Fruit fly (Drosophila melanogaster) whole organism, embryonic: ENCODE results near the gene scpr-C.
A peak's percentile ranks its signal among the peaks of the same experiment; 100 is the strongest.

Experiments
- Abd-B ChIP-seq: fragments of 200-800 bp; sonication (Bioruptor generic); optimal IDR thresholded peaks from 2 replicates; lab custom pipeline; 2018; ENCODE audit warnings: missing biosample characterization, mild to moderate bottlenecking, missing genetic modification characterization, moderate library complexity
- B-H2 ChIP-seq: fragments of 200-800 bp; sonication (Bioruptor generic); optimal IDR thresholded peaks from 2 replicates; lab custom pipeline; 2018; ENCODE audit warnings: missing biosample characterization, mild to moderate bottlenecking, missing genetic modification characterization
- CG10147 ChIP-seq: fragments of 200-800 bp; sonication (Bioruptor generic); optimal IDR thresholded peaks from 2 replicates; lab custom pipeline; 2019; ENCODE audit warnings: missing biosample characterization, mild to moderate bottlenecking, missing genetic modification characterization, moderate library complexity
- CG10959 ChIP-seq: fragments of 200-800 bp; sonication (Bioruptor generic); IDR thresholded peaks from 2 replicates; pipeline ENCODE4 v1.3.6; 2022; ENCODE audit warnings: missing biosample characterization, missing genetic modification characterization
- CG10979 ChIP-seq: fragments of 200-800 bp; sonication (Bioruptor generic); optimal IDR thresholded peaks from 2 replicates; lab custom pipeline; 2018; ENCODE audit warnings: missing biosample characterization, mild to moderate bottlenecking, missing genetic modification characterization, moderate library complexity
- CG11247 ChIP-seq: fragments of 200-800 bp; sonication (Bioruptor generic); IDR thresholded peaks from 2 replicates; pipeline ENCODE4 v1.3.6; 2022; ENCODE audit warnings: missing biosample characterization, missing genetic modification characterization
- CG12236 ChIP-seq: fragments of 200-800 bp; sonication (Bioruptor generic); optimal IDR thresholded peaks from 2 replicates; lab custom pipeline; 2016; ENCODE audit warnings: missing biosample characterization, missing genetic modification characterization
- CG13123 ChIP-seq: fragments of 200-800 bp; sonication (Bioruptor generic); optimal IDR thresholded peaks from 2 replicates; lab custom pipeline; 2016; ENCODE audit warnings: missing biosample characterization, missing genetic modification characterization
- CG13624 ChIP-seq: fragments of 200-800 bp; sonication (Bioruptor generic); optimal IDR thresholded peaks from 2 replicates; lab custom pipeline; 2016; ENCODE audit warnings: missing biosample characterization, missing genetic modification characterization
- CG14014 ChIP-seq: fragments of 200-800 bp; sonication (Bioruptor generic); IDR thresholded peaks from 2 replicates; pipeline ENCODE4 v1.3.6; 2022; ENCODE audit warnings: missing biosample characterization, missing genetic modification characterization
- CG14050 ChIP-seq: fragments of 200-800 bp; sonication (Bioruptor generic); IDR thresholded peaks from 3 replicates; pipeline ENCODE4 v1.3.6; 2022; ENCODE audit warnings: missing biosample characterization, missing genetic modification characterization
- CG14860 ChIP-seq: fragments of 200-800 bp; sonication (Bioruptor generic); IDR thresholded peaks from 3 replicates; pipeline ENCODE4 v1.3.6; 2022; ENCODE audit warnings: missing biosample characterization, missing genetic modification characterization; ENCODE audit not compliant: partially characterized antibody
- CG16779 ChIP-seq: fragments of 200-800 bp; sonication (Bioruptor generic); IDR thresholded peaks from 2 replicates; pipeline ENCODE4 v1.3.6; 2022; ENCODE audit warnings: missing biosample characterization, missing genetic modification characterization
- CG17186 ChIP-seq: fragments of 200-800 bp; sonication (Bioruptor generic); optimal IDR thresholded peaks from 3 replicates; lab custom pipeline; 2017; ENCODE audit warnings: missing biosample characterization, missing genetic modification reagents, missing genetic modification characterization
- CG17385 ChIP-seq: fragments of 200-800 bp; sonication (Bioruptor generic); optimal IDR thresholded peaks from 3 replicates; lab custom pipeline; 2018; ENCODE audit warnings: missing biosample characterization, mild to moderate bottlenecking, missing genetic modification characterization
- CG1792 ChIP-seq: fragments of 200-800 bp; sonication (Bioruptor generic); optimal IDR thresholded peaks from 2 replicates; lab custom pipeline; 2016; ENCODE audit warnings: missing biosample characterization, missing genetic modification characterization
- CG2889 ChIP-seq: fragments of 200-800 bp; sonication (Bioruptor generic); IDR thresholded peaks from 3 replicates; pipeline ENCODE4 v1.3.6; 2022; ENCODE audit warnings: missing biosample characterization, missing genetic modification characterization
- CG30431 ChIP-seq: fragments of 200-800 bp; sonication (Bioruptor generic); optimal IDR thresholded peaks from 2 replicates; lab custom pipeline; 2017; ENCODE audit warnings: missing biosample characterization, missing genetic modification characterization
- CG31224 ChIP-seq: fragments of 200-800 bp; sonication (Bioruptor generic); IDR thresholded peaks from 2 replicates; pipeline ENCODE4 v1.3.6; 2022; ENCODE audit warnings: missing biosample characterization, missing genetic modification characterization
- CG3281 ChIP-seq: fragments of 200-800 bp; sonication (Bioruptor generic); optimal IDR thresholded peaks from 3 replicates; lab custom pipeline; 2017; ENCODE audit warnings: missing biosample characterization, mild to moderate bottlenecking, missing genetic modification characterization
- CG33557 ChIP-seq: fragments of 200-800 bp; sonication (Bioruptor generic); optimal IDR thresholded peaks from 2 replicates; lab custom pipeline; 2019; ENCODE audit warnings: missing biosample characterization, mild to moderate bottlenecking, missing genetic modification characterization, moderate library complexity
- CG3838 ChIP-seq: fragments of 200-800 bp; sonication (Bioruptor generic); optimal IDR thresholded peaks from 3 replicates; lab custom pipeline; 2016; ENCODE audit warnings: missing biosample characterization, missing genetic modification characterization
- CG4282 ChIP-seq: fragments of 200-800 bp; sonication (Bioruptor generic); optimal IDR thresholded peaks from 2 replicates; lab custom pipeline; 2016; ENCODE audit warnings: missing biosample characterization, missing genetic modification characterization
- CG6765 ChIP-seq: fragments of 200-800 bp; sonication (Bioruptor generic); optimal IDR thresholded peaks from 3 replicates; lab custom pipeline; 2017; ENCODE audit warnings: missing biosample characterization, mild to moderate bottlenecking, missing genetic modification characterization
- CG7357 ChIP-seq: fragments of 200-800 bp; sonication (Bioruptor generic); IDR thresholded peaks from 3 replicates; pipeline ENCODE4 v1.3.6; 2022; ENCODE audit warnings: missing biosample characterization, missing genetic modification characterization
- CG7928 ChIP-seq: fragments of 200-800 bp; sonication (Bioruptor generic); optimal IDR thresholded peaks from 2 replicates; lab custom pipeline; 2017; ENCODE audit warnings: missing biosample characterization, mild to moderate bottlenecking, missing genetic modification characterization
- CG9817 ChIP-seq: fragments of 200-800 bp; sonication (Bioruptor generic); optimal IDR thresholded peaks from 2 replicates; lab custom pipeline; 2018; ENCODE audit warnings: missing biosample characterization, mild to moderate bottlenecking, missing genetic modification characterization, moderate library complexity
- Chrac-16 ChIP-seq: fragments of 200-800 bp; sonication (Bioruptor generic); optimal IDR thresholded peaks from 3 replicates; lab custom pipeline; 2016; ENCODE audit warnings: missing biosample characterization, missing genetic modification characterization
- D ChIP-seq, 2 experiments: fragments of 200-800 bp in 1 of 2; fragments of >200 bp in 1 of 2; sonication (Bioruptor generic) in 1 of 2; optimal IDR thresholded peaks; 2 replicates in 1 of 2; 3 replicates in 1 of 2; lab custom pipeline; 2017; ENCODE audit warnings: mild to moderate bottlenecking in 1 of 2, missing biosample characterization in 1 of 2, missing genetic modification characterization in 1 of 2, missing genetic modification reagents in 1 of 2
- Dip2 ChIP-seq: fragments of 200-800 bp; sonication (Bioruptor generic); IDR thresholded peaks from 2 replicates; pipeline ENCODE4 v1.3.6; 2022; ENCODE audit warnings: missing biosample characterization, missing genetic modification characterization
- Ets97D ChIP-seq: fragments of 200-800 bp; sonication (Bioruptor generic); optimal IDR thresholded peaks from 3 replicates; lab custom pipeline; 2016; ENCODE audit warnings: missing biosample characterization, missing genetic modification characterization
- HmgZ ChIP-seq: fragments of 200-800 bp; sonication (Bioruptor generic); optimal IDR thresholded peaks from 2 replicates; lab custom pipeline; 2018; ENCODE audit warnings: missing biosample characterization, mild to moderate bottlenecking, missing genetic modification characterization
- Kr ChIP-seq: fragments of 200-800 bp; sonication (Bioruptor generic); optimal IDR thresholded peaks from 2 replicates; lab custom pipeline; 2017; ENCODE audit warnings: missing biosample characterization, mild to moderate bottlenecking, missing genetic modification characterization
- Poxn ChIP-seq: fragments of 200-800 bp; sonication (Bioruptor generic); IDR thresholded peaks from 2 replicates; pipeline ENCODE4 v1.3.6; 2022; ENCODE audit warnings: missing biosample characterization, missing genetic modification characterization
- Ptx1 ChIP-seq: fragments of 200-800 bp; sonication (Bioruptor generic); IDR thresholded peaks from 2 replicates; pipeline ENCODE4 v1.3.6; 2022; ENCODE audit warnings: missing biosample characterization, missing genetic modification characterization
- Ravus ChIP-seq: fragments of 200-800 bp; sonication (Bioruptor generic); IDR thresholded peaks from 2 replicates; pipeline ENCODE4 v1.3.6; 2022; ENCODE audit warnings: missing biosample characterization, missing genetic modification characterization
- Rfx ChIP-seq: fragments of 200-800 bp; sonication (Bioruptor generic); IDR thresholded peaks from 2 replicates; pipeline ENCODE4 v1.3.6; 2022; ENCODE audit warnings: missing biosample characterization, missing genetic modification characterization
- Xbp1 ChIP-seq: fragments of 200-800 bp; sonication (Bioruptor generic); optimal IDR thresholded peaks from 3 replicates; lab custom pipeline; 2016; ENCODE audit warnings: missing biosample characterization, mild to moderate bottlenecking, missing genetic modification characterization
- br ChIP-seq: fragments of >200 bp; optimal IDR thresholded peaks from 2 replicates; lab custom pipeline; 2017
- dimm ChIP-seq: fragments of 200-800 bp; sonication (Bioruptor generic); IDR thresholded peaks from 2 replicates; pipeline ENCODE4 v1.3.6; 2022; ENCODE audit warnings: missing biosample characterization, missing genetic modification characterization
- dmrt99B ChIP-seq: fragments of 200-800 bp; sonication (Bioruptor generic); optimal IDR thresholded peaks from 2 replicates; lab custom pipeline; 2018; ENCODE audit warnings: missing biosample characterization, mild to moderate bottlenecking, missing genetic modification characterization, moderate library complexity
- fu2 ChIP-seq: fragments of 200-800 bp; sonication (Bioruptor generic); optimal IDR thresholded peaks from 2 replicates; lab custom pipeline; 2016; ENCODE audit warnings: missing biosample characterization, missing genetic modification characterization
- gro ChIP-seq: fragments of 200-800 bp; sonication (Bioruptor generic); optimal IDR thresholded peaks from 2 replicates; lab custom pipeline; 2016; ENCODE audit warnings: missing biosample characterization, missing genetic modification characterization
- hbn ChIP-seq: fragments of 200-800 bp; sonication (Bioruptor generic); IDR thresholded peaks from 2 replicates; pipeline ENCODE4 v1.3.6; 2022; ENCODE audit warnings: missing biosample characterization, missing genetic modification characterization; ENCODE audit not compliant: partially characterized antibody
- inv ChIP-seq: fragments of 200-800 bp; sonication (Bioruptor generic); IDR thresholded peaks from 2 replicates; pipeline ENCODE4 v1.3.6; 2022; ENCODE audit warnings: missing biosample characterization, missing genetic modification characterization; ENCODE audit not compliant: partially characterized antibody
- run ChIP-seq: fragments of 200-800 bp; sonication (Bioruptor generic); optimal IDR thresholded peaks from 3 replicates; lab custom pipeline; 2018; ENCODE audit warnings: missing biosample characterization, mild to moderate bottlenecking, missing genetic modification characterization
- scrt ChIP-seq: fragments of 200-800 bp; sonication (Bioruptor generic); optimal IDR thresholded peaks from 2 replicates; lab custom pipeline; 2018; ENCODE audit warnings: missing biosample characterization, mild to moderate bottlenecking, missing genetic modification characterization, moderate library complexity
- seq ChIP-seq: fragments of 200-800 bp; sonication (Bioruptor generic); IDR thresholded peaks from 2 replicates; pipeline ENCODE4 v1.3.6; 2022; ENCODE audit warnings: missing biosample characterization, missing genetic modification characterization
- sna ChIP-seq: fragments of 200-800 bp; sonication (Bioruptor generic); IDR thresholded peaks from 2 replicates; pipeline ENCODE4 v1.3.6; 2022; ENCODE audit warnings: missing biosample characterization, missing genetic modification characterization; ENCODE audit not compliant: partially characterized antibody
- ttk ChIP-seq: fragments of 200-800 bp; sonication (Bioruptor generic); IDR thresholded peaks from 2 replicates; pipeline ENCODE4 v2.1.2; 2022; ENCODE audit warnings: missing biosample characterization, missing genetic modification characterization

scpr-C gene

dm6 chr3R:11196648-11197388 is 28.5 kb upstream of the scpr-C start (continued):
- peak; percentile 97 for TF ChIP-seq CG30431
- peak; percentile 96 for TF ChIP-seq CG7357 (GFP tag; lab: Robert Waterston, UW)
- TF ChIP-seq CG7928 (GFP tag; lab: Kevin White, UChicago) = peak; percentile 80
- peak; percentile 94 for TF ChIP-seq CG13123 (GFP tag; lab: Kevin White, UChicago)
- TF ChIP-seq br (lab: Kevin White, UChicago) = no peak
- TF ChIP-seq HmgZ (tag; lab: Kevin White, UChicago) = peak; percentile 97
- TF ChIP-seq CG6765 (GFP tag; lab: Kevin White, UChicago) = peak; percentile 98
- TF ChIP-seq CG12236 (GFP tag; lab: Kevin White, UChicago) = peak; percentile 31
- TF ChIP-seq Ravus (GFP tag; lab: Robert Waterston, UW) = peak; percentile 94
- peak; percentile 84 for TF ChIP-seq CG10959
- TF ChIP-seq CG3838 (GFP tag; lab: Kevin White, UChicago) = peak; percentile 94
- TF ChIP-seq ttk (GFP tag; lab: Robert Waterston, UW) = peak; percentile 98
- TF ChIP-seq Ets97D = peak; percentile 85
- TF ChIP-seq dmrt99B (tag; lab: Kevin White, UChicago) = peak; percentile 100
- peak; percentile 91 for TF ChIP-seq CG16779 (GFP tag; lab: Robert Waterston, UW)
- TF ChIP-seq CG33557 (GFP tag; lab: Kevin White, UChicago) = peak; percentile 90
- TF ChIP-seq gro (GFP tag; lab: Kevin White, UChicago) = peak; percentile 41
- TF ChIP-seq CG2889 (GFP tag; lab: Robert Waterston, UW) = peak; percentile 96
- peak; percentile 98 for TF ChIP-seq CG14014 (GFP tag; lab: Robert Waterston, UW)
- no peak for TF ChIP-seq CG14860
- TF ChIP-seq CG11247 = peak; percentile 97
- TF ChIP-seq fu2 (GFP tag; lab: Kevin White, UChicago) = peak; percentile 90
- TF ChIP-seq Ptx1 = peak; percentile 99
- peak; percentile 93 for TF ChIP-seq B-H2 (GFP tag; lab: Kevin White, UChicago)
- peak; percentile 94 for TF ChIP-seq dimm
- no peak for TF ChIP-seq Kr (GFP tag; lab: Kevin White, UChicago)
- peak; percentile 99 for TF ChIP-seq CG10979
- peak; percentile 98 for TF ChIP-seq seq (GFP tag; lab: Robert Waterston, UW)
- peak; percentile 99 for TF ChIP-seq CG3281
- no peak for TF ChIP-seq CG4282
- TF ChIP-seq CG14050 (GFP tag; lab: Robert Waterston, UW) = peak; percentile 97
- peak; percentile 100 for TF ChIP-seq Abd-B (GFP tag; lab: Kevin White, UChicago)
- TF ChIP-seq Dip2 = peak; percentile 80
- no peak for TF ChIP-seq inv
- TF ChIP-seq run (tag; lab: Kevin White, UChicago) = peak; percentile 98
- TF ChIP-seq sna = no peak
- peak; percentile 94 for TF ChIP-seq Poxn (GFP tag; lab: Robert Waterston, UW)
- peak; percentile 96 for TF ChIP-seq CG31224 (GFP tag; lab: Robert Waterston, UW)
- TF ChIP-seq D (optimal IDR thresholded peaks at IDR 0.05; lab: Kevin White, UChicago) = no peak
- TF ChIP-seq D (GFP tag; optimal IDR thresholded peaks at IDR 0.05; lab: Kevin White, UChicago) = peak; percentile 99
- peak; percentile 98 for TF ChIP-seq CG9817 (tag; lab: Kevin White, UChicago)
- peak; percentile 97 for TF ChIP-seq CG13624 (GFP tag; lab: Kevin White, UChicago)
- TF ChIP-seq CG17186 (GFP tag; lab: Kevin White, UChicago) = peak; percentile 80
- TF ChIP-seq Xbp1 (GFP tag; lab: Kevin White, UChicago) = peak; percentile 97
- peak; percentile 96 for TF ChIP-seq CG17385
- TF ChIP-seq Rfx (GFP tag; lab: Robert Waterston, UW) = peak; percentile 98
- peak; percentile 99 for TF ChIP-seq scrt (GFP tag; lab: Kevin White, UChicago)
- TF ChIP-seq CG10147 = peak; percentile 99
- TF ChIP-seq hbn (GFP tag; lab: Robert Waterston, UW) = no peak
- TF ChIP-seq CG1792 (GFP tag; lab: Kevin White, UChicago) = peak; percentile 88
- TF ChIP-seq Chrac-16 (GFP tag; lab: Kevin White, UChicago) = peak; percentile 92
